Fruit fly (Drosophila melanogaster): ENCODE data around the gene CG9135.

The CG9135 gene

DNA sequence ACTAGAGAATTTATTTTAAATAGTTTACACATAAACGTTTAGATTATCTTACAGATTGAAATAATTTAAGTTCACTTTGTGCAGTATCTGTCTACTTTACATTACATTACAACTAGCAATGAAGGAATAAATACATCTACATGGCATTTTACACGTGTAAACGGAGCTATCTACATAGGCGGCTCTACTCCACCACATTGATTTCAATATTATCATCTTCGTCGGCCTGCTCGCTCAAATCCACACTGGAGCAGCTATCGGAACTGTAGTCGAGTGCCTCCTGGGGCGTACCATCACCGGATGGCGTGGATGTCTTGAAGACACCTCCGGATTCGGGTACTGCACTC lies 37.6 kb upstream of the CG9135 start (continued):
- TF ChIP-seq CG8765 (GFP tag; IDR thresholded peaks at IDR 0.05) (no peak), nom (GFP tag; optimal IDR thresholded peaks at IDR 0.05) (no peak), hkb (optimal IDR thresholded peaks at IDR 0.05) (no peak), hkb (GFP tag; IDR thresholded peaks at IDR 0.05) (no peak), nerfin-1 (tag; optimal IDR thresholded peaks at IDR 0.05) (no peak), CG10462 (GFP tag; optimal IDR thresholded peaks at IDR 0.05) (no peak), CG6791 (GFP tag; IDR thresholded peaks at IDR 0.05; ENCODE audit: partially characterized antibody) (peak; percentile 51; the same call in 1 of the 3 replicates), bbx (GFP tag; IDR thresholded peaks at IDR 0.05; ENCODE audit: partially characterized antibody) (peak; percentile 65), CG7745 (tag; optimal IDR thresholded peaks at IDR 0.05) (no peak), mld (GFP tag; IDR thresholded peaks at IDR 0.05; ENCODE audit: partially characterized antibody) (no peak), CG13624 (GFP tag; optimal IDR thresholded peaks at IDR 0.05) (no peak), Mad (GFP tag; optimal IDR thresholded peaks at IDR 0.05) (no peak), CG14050 (GFP tag; IDR thresholded peaks at IDR 0.05) (no peak), ttk (GFP tag; IDR thresholded peaks at IDR 0.05) (no peak), CG16813 (GFP tag; IDR thresholded peaks at IDR 0.05; ENCODE audit: partially characterized antibody) (peak; percentile 64), NfI (GFP tag; optimal IDR thresholded peaks at IDR 0.05) (no peak), Chrac-16 (GFP tag; optimal IDR thresholded peaks at IDR 0.05) (no peak), usp (GFP tag; optimal IDR thresholded peaks at IDR 0.05) (no peak), CG4424 (GFP tag; optimal IDR thresholded peaks at IDR 0.05) (no peak), CG11696 (GFP tag; IDR thresholded peaks at IDR 0.05) (no peak), CG11723 (GFP tag; optimal IDR thresholded peaks at IDR 0.05) (no peak), NK7.1 (GFP tag; optimal IDR thresholded peaks at IDR 0.05) (no peak), vnd (GFP tag; IDR thresholded peaks at IDR 0.05; ENCODE audit: partially characterized antibody) (peak; percentile 33; the same call in 1 of the 3 replicates), fd102C (GFP tag; optimal IDR thresholded peaks at IDR 0.05) (no peak), Sin3A (optimal IDR thresholded peaks at IDR 0.05) (no peak), Hr3 (GFP tag; optimal IDR thresholded peaks at IDR 0.05) (no peak), ab (GFP tag; optimal IDR thresholded peaks at IDR 0.05) (no peak), Abd-B (GFP tag; optimal IDR thresholded peaks at IDR 0.05) (no peak), CG14014 (GFP tag; IDR thresholded peaks at IDR 0.05) (no peak), amos (GFP tag; IDR thresholded peaks at IDR 0.05; ENCODE audit: partially characterized antibody) (peak; percentile 64)

DNA sequence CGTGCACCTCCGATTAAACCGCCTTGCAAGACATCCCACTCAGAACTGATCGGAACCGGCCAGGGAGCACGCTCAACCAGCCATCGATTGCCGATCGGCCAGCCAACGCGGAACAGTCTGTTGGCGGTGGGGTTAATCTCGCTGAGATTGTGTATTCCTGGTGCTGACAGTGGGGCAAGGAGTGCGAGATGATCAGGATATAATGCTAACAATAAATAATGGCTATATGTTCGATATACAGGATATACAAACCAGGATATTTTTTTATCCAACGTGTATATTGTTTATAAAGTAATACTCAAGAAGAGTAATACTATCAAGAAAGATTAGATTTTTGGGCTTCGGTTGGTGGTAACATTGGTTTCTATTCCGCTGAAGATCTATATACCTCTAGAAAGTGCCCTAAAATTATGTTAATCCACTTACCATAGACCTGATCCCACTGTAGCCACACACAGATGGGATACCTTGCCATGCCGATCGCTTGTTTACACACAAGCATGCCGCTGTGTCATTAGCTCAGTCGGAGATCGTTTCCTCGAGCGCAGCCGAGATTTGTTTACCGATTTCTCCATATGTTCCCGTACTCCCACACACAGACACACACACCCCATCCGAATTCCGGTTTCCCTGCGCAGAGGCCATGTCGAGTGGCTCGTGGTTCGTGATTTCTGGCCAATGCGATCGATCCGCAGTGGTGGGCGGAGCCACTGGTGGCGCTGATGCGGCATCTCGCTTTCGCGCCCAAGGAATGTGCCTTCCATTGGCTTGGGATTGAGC lies 31.1 kb upstream of the CG9135 start, which contains the start of gene H2.0:
H2.0 (minus strand) TSS at position 51 of the 780 bp plus-strand sequence.
- TF ChIP-seq CG2875 (GFP tag; optimal IDR thresholded peaks at IDR 0.05): peak; percentile 20
- peak; percentile 74 for TF ChIP-seq CG18262 (tag; optimal IDR thresholded peaks at IDR 0.05)
- TF ChIP-seq MBD-R2 (GFP tag; IDR thresholded peaks at IDR 0.05): no peak
- no peak for TF ChIP-seq en (GFP tag; optimal IDR thresholded peaks at IDR 0.05)
- TF ChIP-seq dm (GFP tag; optimal IDR thresholded peaks at IDR 0.05): peak; percentile 5
- peak; percentile 46 for TF ChIP-seq Oli (tag; optimal IDR thresholded peaks at IDR 0.05)
- TF ChIP-seq CG1647 (GFP tag; optimal IDR thresholded peaks at IDR 0.05): no peak
- TF ChIP-seq CG8944 (GFP tag; optimal IDR thresholded peaks at IDR 0.05): no peak
- TF ChIP-seq CG7372 (GFP tag; IDR thresholded peaks at IDR 0.05): no peak
- TF ChIP-seq E2f1 (GFP tag; IDR thresholded peaks at IDR 0.05): no peak
- no peak for TF ChIP-seq Adf1 (GFP tag; IDR thresholded peaks at IDR 0.05)
- no peak for TF ChIP-seq CG11398 (GFP tag; optimal IDR thresholded peaks at IDR 0.05)
- TF ChIP-seq Ada2b (GFP tag; IDR thresholded peaks at IDR 0.05): no peak
- TF ChIP-seq Neu2 (GFP tag; optimal IDR thresholded peaks at IDR 0.05; ENCODE audit: borderline replicate concordance): no peak
- TF ChIP-seq Lim3 (GFP tag; IDR thresholded peaks at IDR 0.05): no peak
- no peak for TF ChIP-seq CG15269 (tag; optimal IDR thresholded peaks at IDR 0.05)
- peak; percentile 68; the same call in 2 of the 3 replicates for TF ChIP-seq sr (GFP tag; IDR thresholded peaks at IDR 0.05)
- TF ChIP-seq CG10979 (tag; optimal IDR thresholded peaks at IDR 0.05): peak; percentile 60
- 0 out of 2 replicates have a peak, but pooled peaks have one; percentile 11 for TF ChIP-seq danr (GFP tag; IDR thresholded peaks at IDR 0.05)
- TF ChIP-seq CG4707 (GFP tag; optimal IDR thresholded peaks at IDR 0.05): peak; percentile 1
- TF ChIP-seq Dad (GFP tag; optimal IDR thresholded peaks at IDR 0.05): no peak
- TF ChIP-seq Bgb (GFP tag; IDR thresholded peaks at IDR 0.05; ENCODE audit: partially characterized antibody): 0 out of 2 replicates have a peak, but pooled peaks have one; percentile 10
